Worm (Caenorhabditis elegans) whole organism, L1 larva: ENCODE results near the gene rpb-12.

Experiments
- ama-1 ChIP-seq: fragments of 150-350 bp; optimal IDR thresholded peaks from 2 replicates; lab custom pipeline; 2014
- lin-39 ChIP-seq: fragments of 150-350 bp; optimal IDR thresholded peaks from 2 replicates; lab custom pipeline; 2014; ENCODE audit warnings: missing biosample characterization, missing genetic modification reagents, missing genetic modification characterization
- mef-2 ChIP-seq: fragments of 150-350 bp; optimal IDR thresholded peaks from 2 replicates; lab custom pipeline; 2014; ENCODE audit warnings: missing biosample characterization, missing genetic modification characterization
- mep-1 ChIP-seq: fragments of 150-350 bp; optimal IDR thresholded peaks from 2 replicates; lab custom pipeline; 2014; ENCODE audit warnings: missing biosample characterization, missing genetic modification characterization
- nhr-28 ChIP-seq: fragments of 150-350 bp; optimal IDR thresholded peaks from 2 replicates; lab custom pipeline; 2014; ENCODE audit warnings: missing biosample characterization, missing genetic modification characterization
- pag-3 ChIP-seq: sonication (generic microtip); optimal IDR thresholded peaks from 2 replicates; lab custom pipeline; 2017; ENCODE audit warnings: missing genetic modification characterization, mild to moderate bottlenecking, missing compliant biosample characterization, antibody characterized with exemption, borderline replicate concordance; ENCODE audit not compliant: insufficient read depth
- pqm-1 ChIP-seq: sonication (generic microtip); optimal IDR thresholded peaks from 3 replicates; lab custom pipeline; 2017; ENCODE audit warnings: missing biosample characterization, missing genetic modification characterization
- snpc-4 ChIP-seq: fragments of 150-350 bp; optimal IDR thresholded peaks from 2 replicates; lab custom pipeline; 2014; ENCODE audit warnings: missing biosample characterization, missing genetic modification characterization
- sptf-1 ChIP-seq: fragments of 150-350 bp; optimal IDR thresholded peaks from 2 replicates; lab custom pipeline; 2014; ENCODE audit warnings: missing biosample characterization, missing genetic modification characterization
- tbx-2 ChIP-seq: sonication (generic microtip); optimal IDR thresholded peaks from 2 replicates; lab custom pipeline; 2016; ENCODE audit warnings: missing genetic modification characterization, missing compliant biosample characterization
- unc-62 ChIP-seq: fragments of 150-350 bp; optimal IDR thresholded peaks from 2 replicates; lab custom pipeline; 2014; ENCODE audit warnings: missing biosample characterization, missing genetic modification reagents, missing genetic modification characterization
- unc-98 ChIP-seq: fragments of 200-800 bp; sonication (Bioruptor generic); IDR thresholded peaks from 2 replicates; pipeline ENCODE4 v1.3.6; 2022; ENCODE audit warnings: missing genetic modification characterization, missing compliant biosample characterization
- zag-1 ChIP-seq: fragments of 150-350 bp; optimal IDR thresholded peaks from 2 replicates; lab custom pipeline; 2014; ENCODE audit warnings: missing biosample characterization, missing genetic modification characterization
- zip-4 ChIP-seq: fragments of 200-800 bp; sonication (Bioruptor generic); optimal IDR thresholded peaks from 2 replicates; lab custom pipeline; 2018; ENCODE audit warnings: mild to moderate bottlenecking, missing genetic modification characterization, moderate library complexity, missing compliant biosample characterization

- TF ChIP-seq zag-1 (tag; lab: Kevin White, UChicago), result no peak
- TF ChIP-seq lin-39 (tag; lab: Kevin White, UChicago), result no peak
- TF ChIP-seq nhr-28 (tag; lab: Kevin White, UChicago), result no peak
- no peak for TF ChIP-seq pag-3 (tag; lab: Kevin White, UChicago)
- no peak for TF ChIP-seq pqm-1 (tag; lab: Kevin White, UChicago)
- TF ChIP-seq unc-62 (GFP tag; lab: Kevin White, UChicago), result no peak
- TF ChIP-seq mep-1 (tag; lab: Kevin White, UChicago), result no peak
- no peak for TF ChIP-seq mef-2 (tag; lab: Kevin White, UChicago)
- TF ChIP-seq zip-4 (GFP tag; lab: Kevin White, UChicago), result no peak
- TF ChIP-seq tbx-2 (tag; lab: Kevin White, UChicago), result no peak
- no peak for TF ChIP-seq snpc-4
- no peak for TF ChIP-seq sptf-1
- TF ChIP-seq unc-98, result no peak
- TF ChIP-seq ama-1 (lab: Kevin White, UChicago), result no peak
These were observed 19.0 kb upstream of the rpb-12 start, which contains the start of gene C07C7.3 for ce11 chrIV:9165681-9166080.
